Fruit fly (Drosophila melanogaster): ENCODE measurements around the gene Doc3.

The Doc3 gene

dm6 chr3L:8979780-8980179 is 25.2 kb upstream of the Doc3 start, which contains the start of gene CG5644:
TSS of gene CG5644 (minus strand) at chr3L:8979880.
- peak; percentile 64 for TF ChIP-seq CG7372 (GFP tag; IDR thresholded peaks at IDR 0.05)
- TF ChIP-seq hkb (optimal IDR thresholded peaks at IDR 0.05) = no peak
- TF ChIP-seq hkb (GFP tag; IDR thresholded peaks at IDR 0.05) = no peak

dm6 chr3L:8981495-8981894 is 23.5 kb upstream of the Doc3 start, which contains the start of gene CG13314:
TSS of gene CG13314 (plus strand) at chr3L:8981795.
- no peak for TF ChIP-seq hth (optimal IDR thresholded peaks at IDR 0.05)
- TF ChIP-seq NC2α (GFP tag; optimal IDR thresholded peaks at IDR 0.05) = no peak
- TF ChIP-seq chinmo (GFP tag; IDR thresholded peaks at IDR 0.05; ENCODE audit: partially characterized antibody) = 0 out of 4 replicates have a peak, but pooled peaks have one; percentile 47
- TF ChIP-seq CG12659 (GFP tag; optimal IDR thresholded peaks at IDR 0.05) = no peak
- TF ChIP-seq CG31224 (GFP tag; IDR thresholded peaks at IDR 0.05) = 0 out of 2 replicates have a peak, but pooled peaks have one; percentile 12
- no peak for TF ChIP-seq btn (GFP tag; optimal IDR thresholded peaks at IDR 0.05)
- no peak for TF ChIP-seq sug (tag; optimal IDR thresholded peaks at IDR 0.05)
- TF ChIP-seq z (GFP tag; IDR thresholded peaks at IDR 0.05) = peak; percentile 88
- no peak for TF ChIP-seq CG9817 (tag; optimal IDR thresholded peaks at IDR 0.05)
- TF ChIP-seq mam (GFP tag; optimal IDR thresholded peaks at IDR 0.05) = no peak

- TF ChIP-seq CG2199 (GFP tag; IDR thresholded peaks at IDR 0.05) = no peak
- TF ChIP-seq CG1233 (GFP tag; optimal IDR thresholded peaks at IDR 0.05) = no peak
- no peak for TF ChIP-seq CG10979 (tag; optimal IDR thresholded peaks at IDR 0.05)
- no peak for TF ChIP-seq zen2 (GFP tag; IDR thresholded peaks at IDR 0.05; ENCODE audit: partially characterized antibody)
- no peak for TF ChIP-seq CG7372 (GFP tag; IDR thresholded peaks at IDR 0.05)
- TF ChIP-seq CG4360 (GFP tag; IDR thresholded peaks at IDR 0.05) = no peak
- no peak for TF ChIP-seq H2.0 (GFP tag; IDR thresholded peaks at IDR 0.05)
Observed at dm6 chr3L:8982044-8982443, 23.0 kb upstream of the Doc3 start.

dm6 chr3L:8985132-8985847 is 19.7 kb upstream of the Doc3 start:
- peak; percentile 4 for TF ChIP-seq CG1832 (GFP tag; optimal IDR thresholded peaks at IDR 0.05)
- no peak for TF ChIP-seq CG7372 (GFP tag; IDR thresholded peaks at IDR 0.05)
- no peak for TF ChIP-seq CG2712 (tag; optimal IDR thresholded peaks at IDR 0.05)
- TF ChIP-seq CG12219 (GFP tag; optimal IDR thresholded peaks at IDR 0.05) = no peak
- no peak for TF ChIP-seq dimm (GFP tag; IDR thresholded peaks at IDR 0.05)
- peak; percentile 37; the same call in 1 of the 2 replicates for TF ChIP-seq MBD-R2 (GFP tag; IDR thresholded peaks at IDR 0.05)
- TF ChIP-seq HmgZ (tag; optimal IDR thresholded peaks at IDR 0.05) = no peak
- peak; percentile 84 for TF ChIP-seq CG10959 (GFP tag; IDR thresholded peaks at IDR 0.05)
- peak; percentile 47 for TF ChIP-seq Dp (GFP tag; optimal IDR thresholded peaks at IDR 0.05)
- TF ChIP-seq CG18011 (GFP tag; optimal IDR thresholded peaks at IDR 0.05) = no peak
- peak; percentile 8 for TF ChIP-seq ewg (GFP tag; optimal IDR thresholded peaks at IDR 0.05)
- TF ChIP-seq onecut (GFP tag; IDR thresholded peaks at IDR 0.05) = no peak
- TF ChIP-seq GATAe (GFP tag; conservative IDR thresholded peaks at IDR 0.05) = no peak
- no peak for TF ChIP-seq CG8924 (tag; optimal IDR thresholded peaks at IDR 0.05)
- TF ChIP-seq pzg (GFP tag; optimal IDR thresholded peaks at IDR 0.05) = peak; percentile 6
- TF ChIP-seq E2f2 (GFP tag; IDR thresholded peaks at IDR 0.05) = peak; percentile 48
- peak; percentile 26 to 82 for TF ChIP-seq crp (GFP tag; optimal IDR thresholded peaks at IDR 0.05)
- TF ChIP-seq pfk (GFP tag; optimal IDR thresholded peaks at IDR 0.05) = no peak
- no peak for TF ChIP-seq CG12942 (GFP tag; optimal IDR thresholded peaks at IDR 0.05)
- TF ChIP-seq CG30020 (tag; optimal IDR thresholded peaks at IDR 0.05) = no peak
- TF ChIP-seq CG9797 (GFP tag; optimal IDR thresholded peaks at IDR 0.05) = no peak

Measured in whole organism, embryonic.